Worm (Caenorhabditis elegans) whole organism, midembryonic: ENCODE data around the gene noca-2.

Experiments used
- cog-1 ChIP-seq: sonication (generic microtip); optimal IDR thresholded peaks from 2 replicates; lab custom pipeline; 2016; ENCODE audit warnings: missing genetic modification characterization, missing compliant biosample characterization
- flt-1 ChIP-seq: fragments of 200-800 bp; sonication (Bioruptor generic); IDR thresholded peaks from 2 replicates; pipeline ENCODE4 v1.3.6; 2022; ENCODE audit warnings: missing genetic modification characterization, missing compliant biosample characterization
- med-1 ChIP-seq: sonication (generic microtip); optimal IDR thresholded peaks from 2 replicates; lab custom pipeline; 2017; ENCODE audit warnings: missing genetic modification characterization, mild to moderate bottlenecking, missing compliant biosample characterization, antibody characterized with exemption, missing genetic modification reagents; ENCODE audit not compliant: insufficient read depth
- ref-1 ChIP-seq: fragments of 200-800 bp; sonication (Bioruptor generic); conservative IDR thresholded peaks from 2 replicates; pipeline ENCODE4 v1.3.6; 2022; ENCODE audit warnings: missing genetic modification reagents, missing genetic modification characterization, missing compliant biosample characterization
- ztf-29 ChIP-seq: fragments of 200-800 bp; sonication (Bioruptor generic); IDR thresholded peaks from 2 replicates; pipeline ENCODE4 v1.3.6; 2022; ENCODE audit warnings: missing genetic modification reagents, missing genetic modification characterization, missing compliant biosample characterization

DNA sequence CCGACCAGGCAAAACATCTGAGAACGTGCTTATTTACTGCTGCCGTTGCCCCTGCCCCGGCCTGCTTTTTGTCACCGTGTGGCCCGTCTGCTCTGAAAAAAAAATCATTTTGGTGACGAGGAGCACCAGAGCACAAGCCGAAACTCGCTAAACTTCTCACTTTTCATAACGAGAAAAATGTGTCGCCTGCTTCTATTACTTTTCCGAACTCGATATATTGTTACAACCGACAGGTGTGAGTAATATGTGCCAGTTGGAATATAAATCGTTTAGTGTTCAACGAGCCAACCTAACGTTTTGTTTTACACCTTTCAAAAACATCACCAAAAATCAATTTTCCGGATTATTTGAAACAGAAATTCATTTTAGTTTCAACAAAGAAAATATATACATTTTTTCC lies 29.2 kb upstream of the noca-2 start:
- TF ChIP-seq cog-1 (tag; lab: Kevin White, UChicago), result no peak
- TF ChIP-seq ref-1, result no peak
- TF ChIP-seq med-1 (GFP tag; lab: Kevin White, UChicago), result no peak
- no peak for TF ChIP-seq flt-1 (GFP tag; lab: Robert Waterston, UW)
- no peak for TF ChIP-seq ztf-29
